Fruit fly (Drosophila melanogaster): ENCODE measurements around the gene CG9577.
"Not testable (repeated sequence)": the region's sequence is repeated elsewhere in the genome, so short reads cannot be mapped to it uniquely, and the experiment has no call there.

Gene CG9577

DNA sequence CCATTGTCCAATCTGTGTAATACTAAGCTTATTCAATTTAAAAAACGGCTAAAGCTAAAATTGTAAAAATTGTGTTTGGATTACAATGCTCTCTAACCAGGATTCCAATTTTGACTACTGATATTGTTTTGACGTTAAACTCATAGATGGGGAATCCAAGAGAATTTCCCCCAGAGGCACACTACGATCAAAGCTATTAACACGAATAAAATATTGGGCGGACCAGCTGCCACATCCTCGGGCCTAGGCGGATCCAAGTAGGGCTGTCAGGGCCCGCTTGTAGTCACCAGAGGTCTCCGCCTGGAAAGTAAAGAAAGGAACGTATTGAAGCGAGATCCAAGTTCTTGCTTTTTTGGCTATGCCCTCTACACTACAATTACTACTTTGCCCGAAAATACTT is 35.4 kb downstream of the CG9577 start, which contains the start of gene SdicA:
Gene SdicA (minus strand): TSS at position 101 of the 400 bp plus-strand sequence.
- TF ChIP-seq CG7045, CG5204, bab1 (GFP tag; optimal IDR thresholded peaks at IDR 0.05): not testable (repeated sequence)

DNA sequence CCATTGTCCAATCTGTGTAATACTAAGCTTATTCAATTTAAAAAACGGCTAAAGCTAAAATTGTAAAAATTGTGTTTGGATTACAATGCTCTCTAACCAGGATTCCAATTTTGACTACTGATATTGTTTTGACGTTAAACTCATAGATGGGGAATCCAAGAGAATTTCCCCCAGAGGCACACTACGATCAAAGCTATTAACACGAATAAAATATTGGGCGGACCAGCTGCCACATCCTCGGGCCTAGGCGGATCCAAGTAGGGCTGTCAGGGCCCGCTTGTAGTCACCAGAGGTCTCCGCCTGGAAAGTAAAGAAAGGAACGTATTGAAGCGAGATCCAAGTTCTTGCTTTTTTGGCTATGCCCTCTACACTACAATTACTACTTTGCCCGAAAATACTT is 43.0 kb downstream of the CG9577 start, which contains the start of gene SdicB:
Gene SdicB (minus strand): TSS at position 101 of the 400 bp plus-strand sequence.
- not testable (repeated sequence) for TF ChIP-seq CG1620 (GFP tag; optimal IDR thresholded peaks at IDR 0.05); toe (GFP tag; optimal IDR thresholded peaks at IDR 0.05); CG33017 (tag; optimal IDR thresholded peaks at IDR 0.05)

DNA sequence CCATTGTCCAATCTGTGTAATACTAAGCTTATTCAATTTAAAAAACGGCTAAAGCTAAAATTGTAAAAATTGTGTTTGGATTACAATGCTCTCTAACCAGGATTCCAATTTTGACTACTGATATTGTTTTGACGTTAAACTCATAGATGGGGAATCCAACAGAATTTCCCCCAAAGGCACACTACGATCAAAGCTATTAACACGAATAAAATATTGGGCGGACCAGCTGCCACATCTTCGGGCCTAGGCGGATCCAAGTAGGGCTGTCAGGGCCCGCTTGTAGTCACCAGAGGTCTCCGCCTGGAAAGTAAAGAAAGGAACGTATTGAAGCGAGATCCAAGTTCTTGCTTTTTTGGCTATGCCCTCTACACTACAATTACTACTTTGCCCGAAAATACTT is 50.7 kb downstream of the CG9577 start, which contains the start of gene SdicC:
Gene SdicC (minus strand): TSS at position 101 of the 400 bp plus-strand sequence.
- not testable (repeated sequence) for TF ChIP-seq pad, Crg-1, Clk (GFP tag; optimal IDR thresholded peaks at IDR 0.05)
